Fruit fly (Drosophila melanogaster): ENCODE results near the gene chb.

- TF ChIP-seq Dll (optimal IDR thresholded peaks at IDR 0.05), result no peak
- no peak for TF ChIP-seq usp (GFP tag; optimal IDR thresholded peaks at IDR 0.05)
- no peak for TF ChIP-seq psq (optimal IDR thresholded peaks at IDR 0.05)
Measured at dm6 chr3L:21205496-21205824, 32.8 kb downstream of the chb start.

Data from whole organism.